Fruit fly (Drosophila melanogaster): Measurements from ENCODE around the gene ntc.

- TF ChIP-seq Mrtf (GFP tag; IDR thresholded peaks at IDR 0.05) (no peak), BtbVII (GFP tag; optimal IDR thresholded peaks at IDR 0.05) (no peak), mam (GFP tag; optimal IDR thresholded peaks at IDR 0.05) (no peak), CG7987 (GFP tag; optimal IDR thresholded peaks at IDR 0.05) (no peak), CG6254 (GFP tag; optimal IDR thresholded peaks at IDR 0.05) (no peak), tin (GFP tag; optimal IDR thresholded peaks at IDR 0.05) (no peak)
These were observed 51.2 kb downstream of the ntc start, which contains the start of gene ppk27 for dm6 chr3L:3755101-3755500.
